Worm (Caenorhabditis elegans) whole organism, midembryonic: Measurements from ENCODE around the gene srh-148.
"Not testable (repeated sequence)": the region's sequence is repeated elsewhere in the genome, so short reads cannot be mapped to it uniquely, and the experiment has no call there.

Experiments used
- T22C8.4 ChIP-seq: fragments of 200-800 bp; sonication (Bioruptor generic); IDR thresholded peaks from 2 replicates; pipeline ENCODE4 v1.3.6; 2022; ENCODE audit warnings: missing genetic modification characterization, missing compliant biosample characterization
- cog-1 ChIP-seq: sonication (generic microtip); optimal IDR thresholded peaks from 2 replicates; lab custom pipeline; 2016; ENCODE audit warnings: missing genetic modification characterization, missing compliant biosample characterization
- flt-1 ChIP-seq: fragments of 200-800 bp; sonication (Bioruptor generic); IDR thresholded peaks from 2 replicates; pipeline ENCODE4 v1.3.6; 2022; ENCODE audit warnings: missing genetic modification characterization, missing compliant biosample characterization
- klf-2 ChIP-seq: fragments of 200-800 bp; sonication (Bioruptor generic); conservative IDR thresholded peaks from 2 replicates; pipeline ENCODE4 v1.3.6; 2022; ENCODE audit warnings: missing genetic modification reagents, missing genetic modification characterization, missing compliant biosample characterization
- med-1 ChIP-seq: sonication (generic microtip); optimal IDR thresholded peaks from 2 replicates; lab custom pipeline; 2017; ENCODE audit warnings: missing genetic modification characterization, mild to moderate bottlenecking, missing compliant biosample characterization, antibody characterized with exemption, missing genetic modification reagents; ENCODE audit not compliant: insufficient read depth
- ref-1 ChIP-seq: fragments of 200-800 bp; sonication (Bioruptor generic); conservative IDR thresholded peaks from 2 replicates; pipeline ENCODE4 v1.3.6; 2022; ENCODE audit warnings: missing genetic modification reagents, missing genetic modification characterization, missing compliant biosample characterization
- tab-1 ChIP-seq: fragments of 200-800 bp; sonication (Bioruptor generic); IDR thresholded peaks from 2 replicates; pipeline ENCODE4 v1.3.6; 2022; ENCODE audit warnings: missing genetic modification characterization, missing compliant biosample characterization
- ztf-23 ChIP-seq: fragments of 200-800 bp; sonication (Bioruptor generic); IDR thresholded peaks from 2 replicates; pipeline ENCODE4 v1.3.6; 2022; ENCODE audit warnings: missing genetic modification reagents, missing genetic modification characterization, missing compliant biosample characterization
- ztf-29 ChIP-seq: fragments of 200-800 bp; sonication (Bioruptor generic); IDR thresholded peaks from 2 replicates; pipeline ENCODE4 v1.3.6; 2022; ENCODE audit warnings: missing genetic modification reagents, missing genetic modification characterization, missing compliant biosample characterization

The srh-148 gene

DNA sequence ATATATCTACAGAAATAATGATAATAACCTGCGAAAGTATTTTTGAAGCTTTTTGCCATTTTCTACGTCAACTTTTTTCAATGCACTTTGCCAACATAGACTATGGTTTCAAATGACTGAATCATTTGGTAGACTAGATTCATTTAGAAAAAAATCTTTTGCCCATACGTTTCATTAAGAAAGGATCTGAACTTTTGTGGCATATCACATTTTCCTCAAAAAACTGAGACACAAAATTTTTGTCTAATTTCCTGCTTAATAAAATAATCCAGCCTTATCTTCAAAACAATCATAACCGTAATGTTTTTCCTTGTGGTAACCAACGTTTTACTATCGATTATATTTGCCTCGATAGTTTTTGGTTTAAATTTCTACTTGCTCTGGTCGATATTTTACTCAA lies 32.1 kb downstream of the srh-148 start, which contains the start of gene srbc-51:
Gene srbc-51 (plus strand): TSS at position 301 of the 400 bp plus-strand sequence.
- TF ChIP-seq ztf-29 (GFP tag; lab: Robert Waterston, UW) (no peak), ztf-23 (GFP tag; lab: Robert Waterston, UW) (no peak), flt-1 (no peak), ref-1 (GFP tag; lab: Robert Waterston, UW) (no peak), cog-1 (no peak), med-1 (GFP tag; lab: Kevin White, UChicago) (no peak), tab-1 (GFP tag; lab: Robert Waterston, UW) (no peak), T22C8.4 (no peak), klf-2 (GFP tag; lab: Robert Waterston, UW) (no peak)

ce11 chrV:15824866-15825265 lies 33.3 kb downstream of the srh-148 start, which contains the start of gene srbc-50:
Gene srbc-50 (minus strand): TSS chrV:15824966.
- no peak for TF ChIP-seq med-1 (GFP tag; lab: Kevin White, UChicago)
- no peak for TF ChIP-seq ref-1 (GFP tag; lab: Robert Waterston, UW)
- no peak for TF ChIP-seq T22C8.4
- TF ChIP-seq cog-1 = no peak
- TF ChIP-seq ztf-29 (GFP tag; lab: Robert Waterston, UW) = no peak
- TF ChIP-seq tab-1 (GFP tag; lab: Robert Waterston, UW) = no peak
- no peak for TF ChIP-seq klf-2 (GFP tag; lab: Robert Waterston, UW)
- no peak for TF ChIP-seq flt-1
- no peak for TF ChIP-seq ztf-23 (GFP tag; lab: Robert Waterston, UW)

ce11 chrV:15821398-15821797 lies 36.8 kb downstream of the srh-148 start, which contains the start of gene srbc-49:
Gene srbc-49 (plus strand): TSS chrV:15821698.
- TF ChIP-seq ztf-29 (GFP tag; lab: Robert Waterston, UW) (no peak), T22C8.4 (no peak), cog-1 (no peak), tab-1 (GFP tag; lab: Robert Waterston, UW) (no peak), ztf-23 (GFP tag; lab: Robert Waterston, UW) (no peak), klf-2 (GFP tag; lab: Robert Waterston, UW) (no peak), ref-1 (GFP tag; lab: Robert Waterston, UW) (no peak), med-1 (GFP tag; lab: Kevin White, UChicago) (no peak), flt-1 (no peak)

- TF ChIP-seq flt-1 (no peak), tab-1 (GFP tag; lab: Robert Waterston, UW) (no peak), ztf-29 (GFP tag; lab: Robert Waterston, UW) (no peak), ref-1 (GFP tag; lab: Robert Waterston, UW) (no peak), med-1 (GFP tag; lab: Kevin White, UChicago) (no peak), T22C8.4 (no peak), klf-2 (GFP tag; lab: Robert Waterston, UW) (no peak)
Measured at ce11 chrV:15819983-15820382, 38.2 kb downstream of the srh-148 start, which contains the start of gene srbc-48. Gene srbc-48 (plus strand): TSS chrV:15820283.

DNA sequence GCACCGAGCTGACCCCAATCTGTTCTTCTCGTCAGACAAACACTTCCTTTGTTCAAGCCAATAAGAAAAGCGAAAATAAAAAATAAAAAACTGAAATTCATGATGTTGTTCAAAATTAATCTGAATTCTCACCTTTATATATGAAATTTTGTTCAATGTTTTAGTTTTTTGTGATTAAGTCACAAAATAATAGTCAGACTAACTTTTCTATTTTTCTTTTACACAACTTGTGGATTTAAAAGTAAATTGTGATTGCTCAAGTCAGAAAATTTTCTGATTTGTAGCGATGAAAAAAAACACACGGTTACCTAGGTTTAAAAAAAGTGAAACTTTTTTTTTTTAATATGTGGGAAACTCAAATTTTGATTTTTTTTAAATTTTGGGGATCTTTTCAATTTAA lies 40.4 kb downstream of the srh-148 start, which contains the start of gene abf-3:
Gene abf-3 (minus strand): TSS at position 101 of the 400 bp plus-strand sequence.
- no peak for TF ChIP-seq flt-1
- no peak for TF ChIP-seq ztf-29 (GFP tag; lab: Robert Waterston, UW)
- TF ChIP-seq ref-1 (GFP tag; lab: Robert Waterston, UW) = no peak
- no peak for TF ChIP-seq med-1 (GFP tag; lab: Kevin White, UChicago)
- no peak for TF ChIP-seq tab-1 (GFP tag; lab: Robert Waterston, UW)
- TF ChIP-seq T22C8.4 = no peak
- no peak for TF ChIP-seq ztf-23 (GFP tag; lab: Robert Waterston, UW)
- TF ChIP-seq cog-1 = no peak
- TF ChIP-seq klf-2 (GFP tag; lab: Robert Waterston, UW) = no peak

DNA sequence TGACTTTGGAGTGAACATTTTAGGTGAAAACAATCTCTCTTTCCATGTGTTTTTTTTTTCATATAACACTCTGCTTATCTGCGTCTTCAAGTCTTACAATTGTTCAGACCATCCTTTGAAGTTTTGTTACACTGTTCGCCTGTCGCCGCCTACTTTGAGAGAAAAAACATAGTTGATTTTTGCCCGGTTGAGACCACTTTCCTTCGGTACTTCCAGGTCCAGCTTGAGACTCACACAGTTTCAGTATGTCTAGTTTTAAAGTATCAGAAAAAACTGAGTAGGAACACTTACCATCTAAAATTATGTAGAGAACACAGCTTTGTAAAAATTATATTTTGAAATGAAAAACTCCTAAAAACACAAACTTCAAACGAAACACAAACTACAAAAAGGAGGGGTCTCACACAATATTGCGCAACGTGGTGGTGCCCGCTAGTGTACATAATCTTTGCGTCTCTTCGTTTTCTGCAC lies 42.2 kb downstream of the srh-148 start, which contains the start of the genes fbxa-69 and F54B8.4:
Gene fbxa-69 (minus strand): TSS at position 10 of the 471 bp plus-strand sequence.
Gene F54B8.4 (plus strand): TSS at position 421 of the 471 bp plus-strand sequence.
- TF ChIP-seq ztf-29 (GFP tag; lab: Robert Waterston, UW) = no peak
- no peak for TF ChIP-seq cog-1
- TF ChIP-seq tab-1 (GFP tag; lab: Robert Waterston, UW) = no peak
- no peak for TF ChIP-seq med-1 (GFP tag; lab: Kevin White, UChicago)
- TF ChIP-seq klf-2 (GFP tag; lab: Robert Waterston, UW) = no peak
- TF ChIP-seq ref-1 (GFP tag; lab: Robert Waterston, UW) = no peak
- no peak for TF ChIP-seq flt-1
- no peak for TF ChIP-seq T22C8.4

DNA sequence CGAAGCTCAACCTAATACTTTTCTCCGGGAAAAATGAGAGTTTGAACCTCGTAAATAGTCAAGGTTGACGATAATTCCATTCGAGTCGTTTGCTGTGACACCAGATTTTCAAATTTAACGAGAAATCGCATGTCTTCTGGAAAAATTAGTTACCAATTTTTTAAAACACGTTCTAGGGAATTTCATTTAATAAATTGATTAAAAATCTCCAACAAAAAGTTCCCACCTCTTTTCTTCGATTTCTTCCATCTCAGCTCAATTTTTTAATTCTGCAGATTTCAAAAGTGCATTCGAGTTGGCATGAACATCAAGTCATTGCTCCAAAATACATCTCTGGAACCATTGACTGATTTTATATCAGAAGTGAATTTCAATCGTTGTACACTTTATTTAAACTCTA lies 46.2 kb downstream of the srh-148 start, which contains the start of gene nhr-282:
Gene nhr-282 (plus strand): TSS at position 301 of the 400 bp plus-strand sequence.
- TF ChIP-seq flt-1; cog-1; klf-2 (GFP tag; lab: Robert Waterston, UW): not testable (repeated sequence)

DNA sequence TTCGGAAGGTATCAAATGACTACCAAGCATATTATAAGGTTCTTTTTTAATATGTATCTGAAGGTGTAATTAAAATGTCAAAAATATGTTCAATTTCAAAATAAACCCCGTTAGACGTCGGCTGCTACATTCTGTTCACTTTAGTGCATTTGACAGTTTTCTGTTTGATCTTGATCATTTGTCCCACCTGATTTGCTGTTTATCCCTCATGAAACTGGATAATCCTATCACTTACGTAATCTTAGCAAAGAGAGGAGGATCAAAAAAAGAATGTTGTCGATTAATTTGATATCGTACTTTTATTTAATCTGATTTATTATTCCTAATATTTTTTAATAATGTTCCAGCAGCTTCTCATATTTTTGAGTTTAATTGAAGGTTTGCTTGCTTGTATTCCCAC lies 47.7 kb downstream of the srh-148 start, which contains the start of gene F54B8.1:
Gene F54B8.1 (plus strand): TSS at position 301 of the 400 bp plus-strand sequence.
- TF ChIP-seq ztf-23 (GFP tag; lab: Robert Waterston, UW) (no peak), ref-1 (GFP tag; lab: Robert Waterston, UW) (no peak), cog-1 (no peak), ztf-29 (GFP tag; lab: Robert Waterston, UW) (no peak), flt-1 (no peak), tab-1 (GFP tag; lab: Robert Waterston, UW) (no peak), med-1 (GFP tag; lab: Kevin White, UChicago) (no peak), klf-2 (GFP tag; lab: Robert Waterston, UW) (no peak), T22C8.4 (no peak)

DNA sequence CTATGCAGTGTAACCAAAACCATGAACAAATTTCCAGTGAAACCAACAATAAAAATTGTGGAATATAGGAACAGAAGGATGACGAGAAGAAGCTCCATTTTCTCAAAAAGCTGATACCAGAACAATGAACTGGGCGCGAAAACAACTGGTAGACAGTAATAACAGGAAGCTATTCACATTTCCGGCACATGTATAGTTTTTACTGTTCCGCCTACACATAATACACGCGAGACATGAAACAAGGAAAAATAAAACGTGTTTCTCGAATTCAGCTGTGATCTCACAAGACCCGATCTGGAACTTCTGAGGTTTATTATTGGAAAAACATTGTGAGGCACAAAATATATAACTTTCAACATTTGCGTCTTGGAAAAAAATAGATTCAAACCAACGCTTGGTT lies 48.6 kb downstream of the srh-148 start, which contains the start of gene srsx-36:
Gene srsx-36 (minus strand): TSS at position 101 of the 400 bp plus-strand sequence.
- TF ChIP-seq ztf-29 (GFP tag; lab: Robert Waterston, UW) = no peak
- no peak for TF ChIP-seq ztf-23 (GFP tag; lab: Robert Waterston, UW)
- TF ChIP-seq tab-1 (GFP tag; lab: Robert Waterston, UW) = no peak
